Fruit fly (Drosophila melanogaster) whole organism, wandering third instar larva: Measurements from ENCODE around the gene NimC4.

Experiments
- Abd-B ChIP-seq: fragments of >200 bp; optimal IDR thresholded peaks from 2 replicates; lab custom pipeline; 2017; ENCODE audit warnings: missing biosample characterization, missing genetic modification characterization
- br ChIP-seq: fragments of 200-800 bp; sonication (Bioruptor generic); optimal IDR thresholded peaks from 2 replicates; lab custom pipeline; 2016; ENCODE audit warnings: missing biosample characterization, missing genetic modification characterization
- dmrt93B ChIP-seq: fragments of 200-800 bp; sonication (Bioruptor generic); optimal IDR thresholded peaks from 2 replicates; lab custom pipeline; 2018; ENCODE audit warnings: missing biosample characterization, mild to moderate bottlenecking, missing genetic modification characterization
- rgr ChIP-seq: fragments of 200-800 bp; sonication (Bioruptor generic); optimal IDR thresholded peaks from 3 replicates; lab custom pipeline; 2016; ENCODE audit warnings: missing biosample characterization, mild to moderate bottlenecking, missing genetic modification characterization
- usp ChIP-seq: fragments of >200 bp; optimal IDR thresholded peaks from 2 replicates; lab custom pipeline; 2017; ENCODE audit warnings: missing biosample characterization, missing genetic modification characterization

- TF ChIP-seq Abd-B (no peak), br (no peak), usp (no peak), dmrt93B (GFP tag; lab: Kevin White, UChicago) (no peak), rgr (GFP tag; lab: Kevin White, UChicago) (no peak)
These were observed 1.7 kb upstream of the NimC4 start for dm6 chr2L:14045562-14046196.
